Fruit fly (Drosophila melanogaster) whole organism, embryonic: ENCODE data around the gene Hrs.

Source experiments
- Abd-B ChIP-seq: fragments of 200-800 bp; sonication (Bioruptor generic); optimal IDR thresholded peaks from 2 replicates; lab custom pipeline; 2018; ENCODE audit warnings: missing biosample characterization, mild to moderate bottlenecking, missing genetic modification characterization, moderate library complexity
- Aef1 ChIP-seq: fragments of 200-800 bp; sonication (Bioruptor generic); IDR thresholded peaks from 3 replicates; pipeline ENCODE4 v1.3.6; 2022; ENCODE audit warnings: missing biosample characterization, missing genetic modification characterization
- CG10321 ChIP-seq: fragments of 200-800 bp; sonication (Bioruptor generic); IDR thresholded peaks from 2 replicates; pipeline ENCODE4 v1.3.6; 2022; ENCODE audit warnings: missing biosample characterization, missing genetic modification characterization
- CG11085 ChIP-seq: fragments of 200-800 bp; sonication (Bioruptor generic); IDR thresholded peaks from 2 replicates; pipeline ENCODE4 v1.3.6; 2022; ENCODE audit warnings: missing biosample characterization, missing genetic modification characterization
- CG11456 ChIP-seq: fragments of 200-800 bp; sonication (Bioruptor generic); IDR thresholded peaks from 3 replicates; pipeline ENCODE4 v1.3.6; 2022; ENCODE audit warnings: missing biosample characterization, missing genetic modification characterization
- CG13424 ChIP-seq: fragments of 200-800 bp; sonication (Bioruptor generic); optimal IDR thresholded peaks from 2 replicates; lab custom pipeline; 2019; ENCODE audit warnings: missing biosample characterization, mild to moderate bottlenecking, missing genetic modification characterization, moderate library complexity
- CG14860 ChIP-seq: fragments of 200-800 bp; sonication (Bioruptor generic); IDR thresholded peaks from 3 replicates; pipeline ENCODE4 v1.3.6; 2022; ENCODE audit warnings: missing biosample characterization, missing genetic modification characterization; ENCODE audit not compliant: partially characterized antibody
- CG18262 ChIP-seq: fragments of 200-800 bp; optimal IDR thresholded peaks from 3 replicates; lab custom pipeline; 2019; ENCODE audit warnings: missing biosample characterization, mild to moderate bottlenecking, missing genetic modification characterization, moderate library complexity
- CG2875 ChIP-seq: fragments of 200-800 bp; sonication (Bioruptor generic); optimal IDR thresholded peaks from 2 replicates; lab custom pipeline; 2017; ENCODE audit warnings: missing biosample characterization, mild to moderate bottlenecking, missing genetic modification characterization, missing genetic modification reagents
- CG31224 ChIP-seq: fragments of 200-800 bp; sonication (Bioruptor generic); IDR thresholded peaks from 2 replicates; pipeline ENCODE4 v1.3.6; 2022; ENCODE audit warnings: missing biosample characterization, missing genetic modification characterization
- CG32767 ChIP-seq: fragments of 200-800 bp; sonication (Bioruptor generic); IDR thresholded peaks from 2 replicates; pipeline ENCODE4 v1.3.6; 2022; ENCODE audit warnings: missing biosample characterization, missing genetic modification characterization
- CG34376 ChIP-seq: fragments of 200-800 bp; sonication (Bioruptor generic); optimal IDR thresholded peaks from 2 replicates; lab custom pipeline; 2018; ENCODE audit warnings: missing biosample characterization, mild to moderate bottlenecking, missing genetic modification characterization
- CG4820 ChIP-seq: fragments of 200-800 bp; sonication (Bioruptor generic); optimal IDR thresholded peaks from 3 replicates; lab custom pipeline; 2016; ENCODE audit warnings: missing biosample characterization, missing genetic modification characterization
- CG6689 ChIP-seq: fragments of 200-800 bp; sonication (Bioruptor generic); IDR thresholded peaks from 2 replicates; pipeline ENCODE4 v1.3.6; 2022; ENCODE audit warnings: missing biosample characterization, missing genetic modification characterization
- CG7271 ChIP-seq: fragments of 200-800 bp; sonication (Bioruptor generic); optimal IDR thresholded peaks from 2 replicates; lab custom pipeline; 2018; ENCODE audit warnings: missing biosample characterization, mild to moderate bottlenecking, missing genetic modification characterization, moderate library complexity
- CG7357 ChIP-seq: fragments of 200-800 bp; sonication (Bioruptor generic); IDR thresholded peaks from 3 replicates; pipeline ENCODE4 v1.3.6; 2022; ENCODE audit warnings: missing biosample characterization, missing genetic modification characterization
- CG9797 ChIP-seq: fragments of 200-800 bp; sonication (Bioruptor generic); optimal IDR thresholded peaks from 3 replicates; lab custom pipeline; 2018; ENCODE audit warnings: missing biosample characterization, mild to moderate bottlenecking, missing genetic modification characterization
- CG9932 ChIP-seq: fragments of 200-800 bp; sonication (Bioruptor generic); IDR thresholded peaks from 2 replicates; pipeline ENCODE4 v1.3.6; 2022; ENCODE audit warnings: missing biosample characterization, missing genetic modification characterization
- CrebB ChIP-seq: fragments of 200-800 bp; sonication (Bioruptor generic); optimal IDR thresholded peaks from 3 replicates; lab custom pipeline; 2018; ENCODE audit warnings: missing biosample characterization, mild to moderate bottlenecking, missing genetic modification characterization
- Dek ChIP-seq: fragments of 200-800 bp; sonication (Bioruptor generic); optimal IDR thresholded peaks from 3 replicates; lab custom pipeline; 2019; ENCODE audit warnings: missing biosample characterization, mild to moderate bottlenecking, missing genetic modification characterization, moderate library complexity
- Doc3 ChIP-seq: fragments of 200-800 bp; sonication (Bioruptor generic); IDR thresholded peaks from 3 replicates; pipeline ENCODE4 v1.3.6; 2022; ENCODE audit warnings: missing biosample characterization, missing genetic modification characterization; ENCODE audit not compliant: partially characterized antibody
- Elba2 ChIP-seq: fragments of 200-800 bp; sonication (Bioruptor generic); optimal IDR thresholded peaks from 3 replicates; lab custom pipeline; 2016; ENCODE audit warnings: missing biosample characterization, missing genetic modification characterization
- HLH4C ChIP-seq: fragments of 200-800 bp; sonication (Bioruptor generic); IDR thresholded peaks from 3 replicates; pipeline ENCODE4 v1.3.6; 2022; ENCODE audit warnings: missing biosample characterization, missing genetic modification characterization; ENCODE audit not compliant: partially characterized antibody
- Hr39 ChIP-seq: fragments of >200 bp; optimal IDR thresholded peaks from 2 replicates; lab custom pipeline; 2017
- Kr ChIP-seq: fragments of 200-800 bp; sonication (Bioruptor generic); optimal IDR thresholded peaks from 2 replicates; lab custom pipeline; 2017; ENCODE audit warnings: missing biosample characterization, mild to moderate bottlenecking, missing genetic modification characterization
- Mad ChIP-seq: fragments of 200-800 bp; sonication (Bioruptor generic); optimal IDR thresholded peaks from 2 replicates; lab custom pipeline; 2016; ENCODE audit warnings: missing biosample characterization, missing genetic modification characterization
- Meics ChIP-seq: fragments of 200-800 bp; sonication (Bioruptor generic); optimal IDR thresholded peaks from 2 replicates; lab custom pipeline; 2017; ENCODE audit warnings: missing biosample characterization, mild to moderate bottlenecking, missing genetic modification characterization
- Neu2 ChIP-seq: fragments of 200-800 bp; sonication (Bioruptor generic); optimal IDR thresholded peaks from 3 replicates; lab custom pipeline; 2016; ENCODE audit warnings: missing biosample characterization, missing genetic modification characterization, borderline replicate concordance
- Poxn ChIP-seq: fragments of 200-800 bp; sonication (Bioruptor generic); IDR thresholded peaks from 2 replicates; pipeline ENCODE4 v1.3.6; 2022; ENCODE audit warnings: missing biosample characterization, missing genetic modification characterization
- Sox102F ChIP-seq: fragments of 200-800 bp; sonication (Bioruptor generic); optimal IDR thresholded peaks from 2 replicates; lab custom pipeline; 2018; ENCODE audit warnings: missing biosample characterization, mild to moderate bottlenecking, missing genetic modification characterization, moderate library complexity
- al ChIP-seq: fragments of 200-800 bp; sonication (Bioruptor generic); IDR thresholded peaks from 2 replicates; pipeline ENCODE4 v1.3.6; 2022; ENCODE audit warnings: missing biosample characterization, missing genetic modification characterization
- ara ChIP-seq: fragments of 200-800 bp; sonication (Bioruptor generic); IDR thresholded peaks from 2 replicates; pipeline ENCODE4 v1.3.6; 2022; ENCODE audit warnings: missing biosample characterization, missing genetic modification characterization
- dimm ChIP-seq: fragments of 200-800 bp; sonication (Bioruptor generic); IDR thresholded peaks from 2 replicates; pipeline ENCODE4 v1.3.6; 2022; ENCODE audit warnings: missing biosample characterization, missing genetic modification characterization
- dmrt99B ChIP-seq: fragments of 200-800 bp; sonication (Bioruptor generic); optimal IDR thresholded peaks from 2 replicates; lab custom pipeline; 2018; ENCODE audit warnings: missing biosample characterization, mild to moderate bottlenecking, missing genetic modification characterization, moderate library complexity
- esg ChIP-seq: fragments of 200-800 bp; sonication (Bioruptor generic); conservative IDR thresholded peaks from 2 replicates; pipeline ENCODE4 v1.3.6; 2022; ENCODE audit warnings: missing biosample characterization, missing genetic modification characterization
- fru ChIP-seq: fragments of >200 bp; optimal IDR thresholded peaks from 2 replicates; lab custom pipeline; 2017
- gcm ChIP-seq: fragments of 200-800 bp; sonication (Bioruptor generic); optimal IDR thresholded peaks from 2 replicates; lab custom pipeline; 2019; ENCODE audit warnings: missing biosample characterization, mild to moderate bottlenecking, missing genetic modification characterization, moderate library complexity
- grau ChIP-seq: fragments of 200-800 bp; optimal IDR thresholded peaks from 3 replicates; lab custom pipeline; 2019; ENCODE audit warnings: missing biosample characterization, mild to moderate bottlenecking, missing genetic modification characterization, moderate library complexity
- mld ChIP-seq: fragments of 200-800 bp; sonication (Bioruptor generic); IDR thresholded peaks from 3 replicates; pipeline ENCODE4 v1.3.6; 2022; ENCODE audit warnings: missing biosample characterization, missing genetic modification characterization; ENCODE audit not compliant: partially characterized antibody
- odd ChIP-seq: fragments of 200-800 bp; sonication (Bioruptor generic); optimal IDR thresholded peaks from 2 replicates; lab custom pipeline; 2017; ENCODE audit warnings: missing biosample characterization, mild to moderate bottlenecking, missing genetic modification characterization
- onecut ChIP-seq: fragments of 200-800 bp; sonication (Bioruptor generic); IDR thresholded peaks from 2 replicates; pipeline ENCODE4 v1.3.6; 2022; ENCODE audit warnings: missing biosample characterization, missing genetic modification characterization
- otp ChIP-seq: fragments of 200-800 bp; sonication (Bioruptor generic); IDR thresholded peaks from 3 replicates; pipeline ENCODE4, ENCODE4 v1.3.6; 2022; ENCODE audit warnings: missing biosample characterization, missing genetic modification characterization
- pum ChIP-seq: fragments of 200-800 bp; sonication (Bioruptor generic); optimal IDR thresholded peaks from 2 replicates; lab custom pipeline; 2016; ENCODE audit warnings: missing biosample characterization, missing genetic modification characterization
- run ChIP-seq: fragments of 200-800 bp; sonication (Bioruptor generic); optimal IDR thresholded peaks from 3 replicates; lab custom pipeline; 2018; ENCODE audit warnings: missing biosample characterization, mild to moderate bottlenecking, missing genetic modification characterization
- sens-2 ChIP-seq: fragments of 200-800 bp; sonication (Bioruptor generic); IDR thresholded peaks from 2 replicates; pipeline ENCODE4 v1.3.6; 2022; ENCODE audit warnings: missing biosample characterization, missing genetic modification characterization
- shn ChIP-seq: fragments of 200-800 bp; sonication (Bioruptor generic); optimal IDR thresholded peaks from 3 replicates; lab custom pipeline; 2016; ENCODE audit warnings: missing biosample characterization, missing genetic modification characterization
- slou ChIP-seq: fragments of 200-800 bp; sonication (Bioruptor generic); optimal IDR thresholded peaks from 3 replicates; lab custom pipeline; 2016; ENCODE audit warnings: missing biosample characterization, missing genetic modification characterization
- so ChIP-seq: fragments of 200-800 bp; sonication (Bioruptor generic); IDR thresholded peaks from 3 replicates; pipeline ENCODE4 v1.3.6; 2022; ENCODE audit warnings: missing biosample characterization, missing genetic modification characterization
- tna ChIP-seq: fragments of 200-800 bp; sonication (Bioruptor generic); IDR thresholded peaks from 2 replicates; pipeline ENCODE4 v1.3.6; 2022; ENCODE audit warnings: missing biosample characterization, missing genetic modification characterization; ENCODE audit not compliant: partially characterized antibody
- trem ChIP-seq: fragments of 200-800 bp; optimal IDR thresholded peaks from 3 replicates; lab custom pipeline; 2019; ENCODE audit warnings: missing biosample characterization, mild to moderate bottlenecking, missing genetic modification characterization, moderate library complexity
- wdn ChIP-seq: fragments of 200-800 bp; sonication (Bioruptor generic); IDR thresholded peaks from 2 replicates; pipeline ENCODE4 v1.3.6; 2022; ENCODE audit warnings: missing biosample characterization, missing genetic modification characterization

Hrs gene

dm6 chr2L:2750337-2751084 lies 10.7 kb downstream of the Hrs start (continued):
- TF ChIP-seq CG14860 (GFP tag; lab: Robert Waterston, UW): no peak
- peak; percentile 88 for TF ChIP-seq Meics (GFP tag; lab: Kevin White, UChicago)
- TF ChIP-seq CG32767 (GFP tag; lab: Robert Waterston, UW): no peak
- TF ChIP-seq Mad (GFP tag; lab: Kevin White, UChicago): no peak
- TF ChIP-seq al (GFP tag; lab: Robert Waterston, UW): no peak
- TF ChIP-seq sens-2: no peak
- TF ChIP-seq CG18262 (tag; lab: Kevin White, UChicago): peak; percentile 83
- TF ChIP-seq CG9797 (GFP tag; lab: Kevin White, UChicago): peak; percentile 34
- peak; percentile 76 for TF ChIP-seq CG34376 (GFP tag; lab: Kevin White, UChicago)
- TF ChIP-seq dimm (GFP tag; lab: Robert Waterston, UW): no peak
- no peak for TF ChIP-seq run
- TF ChIP-seq trem: peak; percentile 40
- no peak for TF ChIP-seq so (GFP tag; lab: Robert Waterston, UW)
- TF ChIP-seq CG7357 (GFP tag; lab: Robert Waterston, UW): peak; percentile 74
- no peak for TF ChIP-seq CG9932 (GFP tag; lab: Robert Waterston, UW)
- no peak for TF ChIP-seq tna (GFP tag; lab: Robert Waterston, UW)
- TF ChIP-seq fru (lab: Kevin White, UChicago): no peak
- no peak for TF ChIP-seq ara (GFP tag; lab: Robert Waterston, UW)
- peak; percentile 0 for TF ChIP-seq Neu2
- no peak for TF ChIP-seq CG11085
- no peak for TF ChIP-seq Poxn (GFP tag; lab: Robert Waterston, UW)
- TF ChIP-seq CG2875 (GFP tag; lab: Kevin White, UChicago): peak; percentile 56
- no peak for TF ChIP-seq CG31224 (GFP tag; lab: Robert Waterston, UW)
- peak; percentile 85 for TF ChIP-seq dmrt99B (tag; lab: Kevin White, UChicago)
- no peak for TF ChIP-seq mld (GFP tag; lab: Robert Waterston, UW)
- no peak for TF ChIP-seq Kr (GFP tag; lab: Kevin White, UChicago)
- TF ChIP-seq grau: peak; percentile 86
- peak; percentile 67 for TF ChIP-seq odd (GFP tag; lab: Kevin White, UChicago)
- TF ChIP-seq CrebB: peak; percentile 77
- TF ChIP-seq shn (GFP tag; lab: Kevin White, UChicago): peak; percentile 72
- TF ChIP-seq CG10321 (GFP tag; lab: Robert Waterston, UW): no peak
- peak; percentile 34 for TF ChIP-seq gcm (GFP tag; lab: Kevin White, UChicago)
- TF ChIP-seq slou: peak; percentile 25
- TF ChIP-seq Aef1 (GFP tag; lab: Robert Waterston, UW): no peak
- peak; percentile 79 for TF ChIP-seq pum (GFP tag; lab: Kevin White, UChicago)
- TF ChIP-seq CG11456 (GFP tag; lab: Robert Waterston, UW): no peak
- TF ChIP-seq Sox102F (GFP tag; lab: Kevin White, UChicago): peak; percentile 52
- TF ChIP-seq Doc3 (GFP tag; lab: Robert Waterston, UW): no peak
- no peak for TF ChIP-seq esg
- TF ChIP-seq HLH4C (GFP tag; lab: Robert Waterston, UW): no peak
- TF ChIP-seq onecut: peak; percentile 70
- TF ChIP-seq Elba2 (GFP tag; lab: Kevin White, UChicago): no peak
- TF ChIP-seq Dek (tag; lab: Kevin White, UChicago): peak; percentile 88
- no peak for TF ChIP-seq Hr39 (lab: Kevin White, UChicago)
- no peak for TF ChIP-seq wdn (GFP tag; lab: Robert Waterston, UW)
- TF ChIP-seq CG6689: no peak
- peak; percentile 83 for TF ChIP-seq Abd-B (GFP tag; lab: Kevin White, UChicago)
- peak; percentile 73 for TF ChIP-seq CG13424 (tag; lab: Kevin White, UChicago)
- no peak for TF ChIP-seq otp (GFP tag; lab: Robert Waterston, UW)
- peak; percentile 73 for TF ChIP-seq CG4820 (GFP tag; lab: Kevin White, UChicago)
- TF ChIP-seq CG7271: no peak
